Fruit fly (Drosophila melanogaster): Measurements from ENCODE around the gene CG43138.

CG43138 gene

DNA sequence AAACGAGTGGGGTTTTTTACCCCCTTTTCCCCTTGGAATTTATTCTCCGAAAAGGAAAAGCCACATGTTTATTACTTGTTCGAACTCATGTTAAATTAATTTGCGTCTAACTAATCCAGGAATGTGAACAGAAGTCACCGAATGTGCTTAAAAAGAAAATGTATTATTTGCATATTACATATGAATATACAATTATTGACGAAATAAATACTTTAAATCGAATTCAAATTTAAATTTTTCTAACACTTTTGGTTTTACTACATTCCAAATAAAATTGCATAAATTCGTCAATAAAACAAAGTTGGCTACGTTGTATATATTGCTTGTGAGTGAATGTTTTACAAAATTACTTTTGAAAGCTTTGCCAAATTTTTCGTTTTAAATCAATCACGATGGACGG, at the start of gene CG43138:
TSS of gene CG43138 (plus strand) at position 301 of the 400 bp plus-strand sequence.
- TF ChIP-seq CG4318 (GFP tag; optimal IDR thresholded peaks at IDR 0.05) (no peak), svp (GFP tag) (peak; percentile 23)

- TF ChIP-seq cyc (GFP tag; optimal IDR thresholded peaks at IDR 0.05) (no peak), Eip78C (GFP tag) (peak; percentile 27), CG11294 (GFP tag; IDR thresholded peaks at IDR 0.05) (no peak), fkh (GFP tag; optimal IDR thresholded peaks at IDR 0.05) (no peak)
Observed at dm6 chrX:7486294-7486693, 41.8 kb upstream of the CG43138 start.

- no peak for TF ChIP-seq cyc (GFP tag; optimal IDR thresholded peaks at IDR 0.05)
- TF ChIP-seq spab (GFP tag; optimal IDR thresholded peaks at IDR 0.05) = no peak
- no peak for TF ChIP-seq svp (GFP tag)
- TF ChIP-seq CG10669 (GFP tag; optimal IDR thresholded peaks at IDR 0.05) = no peak
- no peak for TF ChIP-seq CG6808 (GFP tag; optimal IDR thresholded peaks at IDR 0.05)
Observed at dm6 chrX:7488254-7488653, 39.9 kb upstream of the CG43138 start.

dm6 chrX:7490927-7491326, 37.2 kb upstream of the CG43138 start:
- TF ChIP-seq CG16779 (tag; optimal IDR thresholded peaks at IDR 0.05) (no peak), spab (GFP tag; optimal IDR thresholded peaks at IDR 0.05) (peak; percentile 57), CG11902 (GFP tag; optimal IDR thresholded peaks at IDR 0.05) (peak; percentile 54), net (GFP tag; optimal IDR thresholded peaks at IDR 0.05) (peak; percentile 38), Ets21C (GFP tag; optimal IDR thresholded peaks at IDR 0.05) (peak; percentile 16), fd59A (GFP tag; optimal IDR thresholded peaks at IDR 0.05) (peak; percentile 66), ss (GFP tag; optimal IDR thresholded peaks at IDR 0.05) (peak; percentile 18 to 43), CG6163 (GFP tag; IDR thresholded peaks at IDR 0.05) (peak; percentile 80), Blimp-1 (GFP tag; optimal IDR thresholded peaks at IDR 0.05) (no peak), CG9139 (GFP tag; optimal IDR thresholded peaks at IDR 0.05) (peak; percentile 41), Hr39 (GFP tag; optimal IDR thresholded peaks at IDR 0.05) (peak; percentile 60), CG4318 (GFP tag; optimal IDR thresholded peaks at IDR 0.05) (no peak), esn (GFP tag; optimal IDR thresholded peaks at IDR 0.05) (peak; percentile 70), achi (GFP tag; optimal IDR thresholded peaks at IDR 0.05) (peak; percentile 58), cyc (GFP tag; optimal IDR thresholded peaks at IDR 0.05) (peak; percentile 61), CG10669 (GFP tag; optimal IDR thresholded peaks at IDR 0.05) (peak; percentile 74), dac (GFP tag; optimal IDR thresholded peaks at IDR 0.05) (peak; percentile 22), CG6792 (GFP tag; optimal IDR thresholded peaks at IDR 0.05) (peak; percentile 73), CG15336 (GFP tag; IDR thresholded peaks at IDR 0.05) (no peak), eg (GFP tag; IDR thresholded peaks at IDR 0.05) (0 out of 3 replicates have a peak, but pooled peaks have one; percentile 48), CG6808 (GFP tag; optimal IDR thresholded peaks at IDR 0.05) (peak; percentile 62), Sox14 (GFP tag; optimal IDR thresholded peaks at IDR 0.05) (peak; percentile 40), CG11762 (GFP tag; optimal IDR thresholded peaks at IDR 0.05; ENCODE audit: insufficient read depth) (peak; percentile 36), topi (GFP tag; optimal IDR thresholded peaks at IDR 0.05) (peak; percentile 67), Sox102F (GFP tag; optimal IDR thresholded peaks at IDR 0.05) (peak; percentile 57), CG8319 (GFP tag; optimal IDR thresholded peaks at IDR 0.05) (peak; percentile 48), CG32006 (GFP tag; optimal IDR thresholded peaks at IDR 0.05) (peak; percentile 51), CG3032 (tag; optimal IDR thresholded peaks at IDR 0.05) (peak; percentile 70), Met (GFP tag; optimal IDR thresholded peaks at IDR 0.05) (peak; percentile 67), Lpt (GFP tag; optimal IDR thresholded peaks at IDR 0.05) (no peak), Sox15 (GFP tag; optimal IDR thresholded peaks at IDR 0.05) (peak; percentile 42), Hr38 (GFP tag; optimal IDR thresholded peaks at IDR 0.05) (no peak), CG6276 (GFP tag; optimal IDR thresholded peaks at IDR 0.05) (no peak), Eip93F (GFP tag; optimal IDR thresholded peaks at IDR 0.05) (peak; percentile 29), CG7368 (GFP tag; optimal IDR thresholded peaks at IDR 0.05) (peak; percentile 36), OdsH (GFP tag; optimal IDR thresholded peaks at IDR 0.05) (peak; percentile 60), CG11294 (GFP tag; IDR thresholded peaks at IDR 0.05) (no peak), CG31627 (GFP tag; optimal IDR thresholded peaks at IDR 0.05) (peak; percentile 41), CG10631 (GFP tag; optimal IDR thresholded peaks at IDR 0.05) (peak; percentile 70), vri (GFP tag; optimal IDR thresholded peaks at IDR 0.05) (peak; percentile 23), pdm3 (GFP tag; optimal IDR thresholded peaks at IDR 0.05) (peak; percentile 59), Hr4 (GFP tag; optimal IDR thresholded peaks at IDR 0.05) (peak; percentile 19)
